Worm (Caenorhabditis elegans): ENCODE measurements around the gene vps-24.

Gene vps-24

ce11 chrII:4986664-4987063 lies 7.1 kb upstream of the vps-24 start:
- no peak for TF ChIP-seq gei-8 (GFP tag; optimal IDR thresholded peaks at IDR 0.05)
- no peak for TF ChIP-seq cey-2 (tag; optimal IDR thresholded peaks at IDR 0.05; ENCODE audit: borderline replicate concordance, insufficient read depth)
- no peak for TF ChIP-seq dmd-6 (GFP tag; IDR thresholded peaks at IDR 0.05)

DNA sequence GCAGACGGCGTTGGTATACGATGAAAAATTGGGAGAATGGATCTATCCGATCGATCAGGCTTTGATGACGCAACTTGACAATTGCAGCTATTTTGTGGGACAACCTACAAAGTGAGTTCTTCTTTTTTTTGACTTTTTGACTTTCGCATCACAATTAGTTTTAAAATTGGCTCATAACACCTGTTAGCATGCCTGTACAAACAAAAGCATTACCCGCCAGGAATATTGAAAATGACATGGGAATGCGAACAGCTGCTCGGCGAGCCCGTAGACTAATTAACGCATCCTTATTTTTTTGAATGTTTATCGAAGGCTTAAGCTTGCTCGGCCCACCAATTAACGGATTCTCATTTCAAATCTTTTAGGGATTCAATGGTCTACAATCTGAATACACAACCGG lies 6.5 kb upstream of the vps-24 start:
- TF ChIP-seq ceh-28 (tag; optimal IDR thresholded peaks at IDR 0.05) (no peak), T26A8.4 (GFP tag; IDR thresholded peaks at IDR 0.05) (no peak), daf-8 (GFP tag; IDR thresholded peaks at IDR 0.05) (no peak), Y105C5A.15 (GFP tag; IDR thresholded peaks at IDR 0.05) (no peak), Y5F2A.4 (GFP tag; optimal IDR thresholded peaks at IDR 0.05) (no peak), hmg-1.1 (GFP tag; IDR thresholded peaks at IDR 0.05) (no peak), T20F7.1 (GFP tag; optimal IDR thresholded peaks at IDR 0.05) (no peak), unc-39 (tag; optimal IDR thresholded peaks at IDR 0.05) (no peak), aly-2 (tag; optimal IDR thresholded peaks at IDR 0.05) (no peak), ZK546.5 (tag; optimal IDR thresholded peaks at IDR 0.05) (no peak), cey-2 (tag; optimal IDR thresholded peaks at IDR 0.05; ENCODE audit: borderline replicate concordance, insufficient read depth) (no peak), gei-8 (GFP tag; optimal IDR thresholded peaks at IDR 0.05) (no peak), php-3 (GFP tag; IDR thresholded peaks at IDR 0.05) (no peak), lin-29 (GFP tag; IDR thresholded peaks at IDR 0.05) (no peak), ctbp-1 (GFP tag; IDR thresholded peaks at IDR 0.05) (no peak), lin-39 (tag; optimal IDR thresholded peaks at IDR 0.05) (no peak), fkh-10 (GFP tag; optimal IDR thresholded peaks at IDR 0.05) (no peak), sdz-12 (GFP tag; optimal IDR thresholded peaks at IDR 0.05) (no peak)

ce11 chrII:4989802-4990201 lies 4.0 kb upstream of the vps-24 start, which contains the start of gene T27F7.12:
T27F7.12 (plus strand) TSS chrII:4990102.
- TF ChIP-seq ces-1 (GFP tag; optimal IDR thresholded peaks at IDR 0.05) (no peak), lsy-2 (tag; optimal IDR thresholded peaks at IDR 0.05) (no peak), set-16 (GFP tag; IDR thresholded peaks at IDR 0.05) (no peak), ztf-7 (tag; optimal IDR thresholded peaks at IDR 0.05) (no peak), mes-2 (tag; optimal IDR thresholded peaks at IDR 0.05; ENCODE audit: poor library complexity, severe bottlenecking) (no peak), zag-1 (tag; optimal IDR thresholded peaks at IDR 0.05) (no peak), vab-7 (GFP tag; IDR thresholded peaks at IDR 0.05) (no peak), aly-2 (tag; optimal IDR thresholded peaks at IDR 0.05) (no peak), lin-15B (tag; optimal IDR thresholded peaks at IDR 0.05) (no peak), unc-62 (GFP tag; optimal IDR thresholded peaks at IDR 0.05 in 1 of 2) (no peak), unc-62 (tag; optimal IDR thresholded peaks at IDR 0.05) (no peak), nhr-41 (GFP tag; IDR thresholded peaks at IDR 0.05) (no peak), lin-38 (GFP tag; IDR thresholded peaks at IDR 0.05) (no peak), skn-1 (tag; optimal IDR thresholded peaks at IDR 0.05) (no peak), T26A8.4 (GFP tag; IDR thresholded peaks at IDR 0.05) (no peak), nhr-102 (tag; optimal IDR thresholded peaks at IDR 0.05) (no peak), T20F7.1 (GFP tag; optimal IDR thresholded peaks at IDR 0.05) (no peak), zip-2 (tag; optimal IDR thresholded peaks at IDR 0.05) (no peak), ceh-82 (tag; optimal IDR thresholded peaks at IDR 0.05) (no peak), Y105C5A.15 (GFP tag; IDR thresholded peaks at IDR 0.05) (no peak), R02D3.7 (tag; optimal IDR thresholded peaks at IDR 0.05) (no peak)

- TF ChIP-seq nhr-102 (tag; optimal IDR thresholded peaks at IDR 0.05): no peak
- TF ChIP-seq ctbp-1 (GFP tag; IDR thresholded peaks at IDR 0.05): 0 out of 2 replicates have a peak, but pooled peaks have one; percentile 19
These were observed 821 bp upstream of the vps-24 start, which contains the start of gene pigb-1 for ce11 chrII:4992977-4993376. pigb-1 (minus strand) TSS chrII:4993077.
